Fruit fly (Drosophila melanogaster) whole organism, adult: Measurements from ENCODE around the gene Cp19.

Experiments used
- CG11617 ChIP-seq: fragments of 200-800 bp; sonication (Bioruptor generic); optimal IDR thresholded peaks from 2 replicates; lab custom pipeline; 2017; ENCODE audit warnings: mild to moderate bottlenecking, missing biosample characterization, missing genetic modification reagents, missing genetic modification characterization
- CG12768 ChIP-seq: fragments of 200-800 bp; sonication (Bioruptor generic); optimal IDR thresholded peaks from 2 replicates; lab custom pipeline; 2017; ENCODE audit warnings: missing biosample characterization, missing genetic modification characterization, mild to moderate bottlenecking, moderate library complexity, missing genetic modification reagents
- CG14711 ChIP-seq: fragments of 200-800 bp; sonication (Bioruptor generic); optimal IDR thresholded peaks from 2 replicates; lab custom pipeline; 2018; ENCODE audit warnings: missing biosample characterization, mild to moderate bottlenecking, missing genetic modification characterization, moderate library complexity
- CG1620 ChIP-seq: fragments of 200-800 bp; sonication (Bioruptor generic); optimal IDR thresholded peaks from 2 replicates; lab custom pipeline; 2016; ENCODE audit warnings: missing biosample characterization, missing genetic modification characterization
- CG33017 ChIP-seq: fragments of 200-800 bp; sonication (Bioruptor generic); optimal IDR thresholded peaks from 2 replicates; lab custom pipeline; 2018; ENCODE audit warnings: missing biosample characterization, mild to moderate bottlenecking, missing genetic modification characterization, moderate library complexity
- CG5204 ChIP-seq: fragments of 200-800 bp; sonication (Bioruptor generic); optimal IDR thresholded peaks from 2 replicates; lab custom pipeline; 2016; ENCODE audit warnings: missing biosample characterization, missing genetic modification characterization
- CG7045 ChIP-seq: fragments of 200-800 bp; sonication (Bioruptor generic); optimal IDR thresholded peaks from 2 replicates; lab custom pipeline; 2017; ENCODE audit warnings: missing biosample characterization, mild to moderate bottlenecking, missing genetic modification characterization
- CG7101 ChIP-seq: fragments of 200-800 bp; sonication (Bioruptor generic); optimal IDR thresholded peaks from 2 replicates; lab custom pipeline; 2018; ENCODE audit warnings: missing biosample characterization, mild to moderate bottlenecking, missing genetic modification characterization, moderate library complexity
- Clk ChIP-seq: fragments of 200-800 bp; sonication (Bioruptor generic); optimal IDR thresholded peaks from 2 replicates; lab custom pipeline; 2017; ENCODE audit warnings: missing biosample characterization, missing genetic modification characterization
- Crg-1 ChIP-seq: fragments of 200-800 bp; sonication (Bioruptor generic); optimal IDR thresholded peaks from 2 replicates; lab custom pipeline; 2016; ENCODE audit warnings: missing biosample characterization, missing genetic modification characterization
- Hr96 ChIP-seq: fragments of 200-800 bp; sonication (Bioruptor generic); optimal IDR thresholded peaks from 2 replicates; lab custom pipeline; 2016; ENCODE audit warnings: missing biosample characterization, missing genetic modification characterization
- Mnt ChIP-seq: fragments of 200-800 bp; sonication (Bioruptor generic); optimal IDR thresholded peaks from 2 replicates; lab custom pipeline; 2016; ENCODE audit warnings: missing biosample characterization, mild to moderate bottlenecking, missing genetic modification characterization
- bab1 ChIP-seq: fragments of 200-800 bp; sonication (Bioruptor generic); optimal IDR thresholded peaks from 3 replicates; lab custom pipeline; 2019; ENCODE audit warnings: missing biosample characterization, mild to moderate bottlenecking, missing genetic modification characterization, moderate library complexity
- cic ChIP-seq: fragments of 200-800 bp; sonication (Bioruptor generic); optimal IDR thresholded peaks from 2 replicates; lab custom pipeline; 2017; ENCODE audit warnings: missing biosample characterization, mild to moderate bottlenecking, missing genetic modification characterization, moderate library complexity
- cnc ChIP-seq, 2 experiments: fragments of >200 bp; optimal IDR thresholded peaks; 2 replicates each; lab custom pipeline; 2017
- kay ChIP-seq: fragments of 200-800 bp; sonication (Bioruptor generic); peaks from one replicate; lab custom pipeline; 2016; ENCODE audit warnings: missing biosample characterization, missing genetic modification characterization, borderline replicate concordance
- ovo ChIP-seq: fragments of 200-800 bp; sonication (Bioruptor generic); optimal IDR thresholded peaks from 2 replicates; lab custom pipeline; 2016; ENCODE audit warnings: missing biosample characterization, missing genetic modification characterization
- pad ChIP-seq: fragments of 200-800 bp; sonication (Bioruptor generic); optimal IDR thresholded peaks from 3 replicates; lab custom pipeline; 2017; ENCODE audit warnings: missing biosample characterization, missing genetic modification characterization, mild to moderate bottlenecking, moderate library complexity, missing genetic modification reagents
- tj ChIP-seq: fragments of 200-800 bp; sonication (Bioruptor generic); optimal IDR thresholded peaks from 3 replicates; lab custom pipeline; 2017; ENCODE audit warnings: missing biosample characterization, mild to moderate bottlenecking, missing genetic modification characterization, moderate library complexity
- toe ChIP-seq: fragments of 200-800 bp; sonication (Bioruptor generic); optimal IDR thresholded peaks from 2 replicates; lab custom pipeline; 2016; ENCODE audit warnings: missing biosample characterization, missing genetic modification characterization

Gene Cp19

dm6 chr3L:8688694-8689291, 40.9 kb upstream of the Cp19 start:
- TF ChIP-seq bab1 (GFP tag; lab: Kevin White, UChicago) (peak; percentile 12), toe (GFP tag; lab: Kevin White, UChicago) (no peak)

dm6 chr3L:8689675-8690074, 40.0 kb upstream of the Cp19 start:
- TF ChIP-seq pad (GFP tag; lab: Kevin White, UChicago) (no peak), CG7101 (peak; percentile 21), CG11617 (GFP tag; lab: Kevin White, UChicago) (no peak), Crg-1 (no peak)

- TF ChIP-seq CG7045 (GFP tag; lab: Kevin White, UChicago) (no peak), CG1620 (GFP tag; lab: Kevin White, UChicago) (no peak), kay (GFP tag; lab: Kevin White, UChicago) (no peak), cnc (optimal IDR thresholded peaks at IDR 0.05; lab: Kevin White, UChicago) (no peak), CG33017 (no peak), cic (no peak), CG5204 (GFP tag; lab: Kevin White, UChicago) (no peak), CG14711 (tag; lab: Kevin White, UChicago) (no peak), toe (GFP tag; lab: Kevin White, UChicago) (no peak), pad (GFP tag; lab: Kevin White, UChicago) (no peak), bab1 (GFP tag; lab: Kevin White, UChicago) (no peak), Mnt (GFP tag; lab: Kevin White, UChicago) (no peak), Crg-1 (no peak), ovo (GFP tag; lab: Kevin White, UChicago) (no peak), Clk (no peak), tj (GFP tag; lab: Kevin White, UChicago) (no peak), CG11617 (GFP tag; lab: Kevin White, UChicago) (no peak), CG7101 (no peak), Hr96 (GFP tag; lab: Kevin White, UChicago) (no peak)
These were observed 39.0 kb upstream of the Cp19 start for dm6 chr3L:8690630-8691029.

- TF ChIP-seq bab1 (GFP tag; lab: Kevin White, UChicago) (peak; percentile 86), Clk (no peak), CG11617 (GFP tag; lab: Kevin White, UChicago) (peak; percentile 91), Crg-1 (peak; percentile 14), cnc (optimal IDR thresholded peaks at IDR 0.05; lab: Kevin White, UChicago) (no peak), CG14711 (tag; lab: Kevin White, UChicago) (peak; percentile 56), cic (peak; percentile 85), Hr96 (GFP tag; lab: Kevin White, UChicago) (peak; percentile 53), CG1620 (GFP tag; lab: Kevin White, UChicago) (no peak), tj (GFP tag; lab: Kevin White, UChicago) (peak; percentile 49), CG5204 (GFP tag; lab: Kevin White, UChicago) (no peak), CG7045 (GFP tag; lab: Kevin White, UChicago) (peak; percentile 54), CG33017 (peak; percentile 25), pad (GFP tag; lab: Kevin White, UChicago) (peak; percentile 43), ovo (GFP tag; lab: Kevin White, UChicago) (no peak), CG7101 (peak; percentile 68), kay (GFP tag; lab: Kevin White, UChicago) (peak; percentile 89), toe (GFP tag; lab: Kevin White, UChicago) (no peak), Mnt (GFP tag; lab: Kevin White, UChicago) (peak; percentile 63), CG12768 (GFP tag; lab: Kevin White, UChicago) (peak; percentile 85)
These were observed 37.5 kb upstream of the Cp19 start for dm6 chr3L:8691891-8692874.

dm6 chr3L:8693558-8694502, 35.8 kb upstream of the Cp19 start:
- TF ChIP-seq Hr96 (GFP tag; lab: Kevin White, UChicago) (no peak), Clk (no peak), pad (GFP tag; lab: Kevin White, UChicago) (no peak), CG7101 (no peak), bab1 (GFP tag; lab: Kevin White, UChicago) (peak; percentile 85), Crg-1 (no peak), CG14711 (tag; lab: Kevin White, UChicago) (no peak), cnc (optimal IDR thresholded peaks at IDR 0.05; lab: Kevin White, UChicago) (no peak), tj (GFP tag; lab: Kevin White, UChicago) (no peak), CG11617 (GFP tag; lab: Kevin White, UChicago) (no peak), CG5204 (GFP tag; lab: Kevin White, UChicago) (no peak), CG33017 (no peak), cic (peak; percentile 47), ovo (GFP tag; lab: Kevin White, UChicago) (peak; percentile 29), CG7045 (GFP tag; lab: Kevin White, UChicago) (no peak), toe (GFP tag; lab: Kevin White, UChicago) (no peak), CG1620 (GFP tag; lab: Kevin White, UChicago) (no peak), CG12768 (GFP tag; lab: Kevin White, UChicago) (no peak), Mnt (GFP tag; lab: Kevin White, UChicago) (no peak), kay (GFP tag; lab: Kevin White, UChicago) (peak; percentile 79)
